Worm (Caenorhabditis elegans): Measurements from ENCODE around the gene C29F7.3.

The C29F7.3 gene

ce11 chrX:13442446-13442845, 22.7 kb upstream of the C29F7.3 start:
- peak; percentile 47 for TF ChIP-seq hlh-11 (tag; optimal IDR thresholded peaks at IDR 0.05)
- TF ChIP-seq D1046.2 (GFP tag; IDR thresholded peaks at IDR 0.05), result 0 out of 2 replicates have a peak, but pooled peaks have one; percentile 69
- no peak for TF ChIP-seq ceh-32 (tag; optimal IDR thresholded peaks at IDR 0.05; ENCODE audit: poor library complexity)
- TF ChIP-seq lin-13 (GFP tag; optimal IDR thresholded peaks at IDR 0.05), result peak; percentile 25
- TF ChIP-seq tag-97 (GFP tag; IDR thresholded peaks at IDR 0.05), result no peak
- no peak for TF ChIP-seq unc-130 (GFP tag; optimal IDR thresholded peaks at IDR 0.05)
- peak; percentile 27; the same call in 1 of the 2 replicates for TF ChIP-seq php-3 (GFP tag; IDR thresholded peaks at IDR 0.05)
- peak; percentile 42; the same call in 1 of the 2 replicates for TF ChIP-seq F26F4.8 (GFP tag; conservative IDR thresholded peaks at IDR 0.05)
- TF ChIP-seq egl-43 (GFP tag; IDR thresholded peaks at IDR 0.05), result peak; percentile 83
- peak; percentile 66 for TF ChIP-seq F37D6.2 (tag; optimal IDR thresholded peaks at IDR 0.05)
- TF ChIP-seq F44E2.7 (GFP tag; IDR thresholded peaks at IDR 0.05), result no peak
- peak; percentile 56 for TF ChIP-seq nhr-102 (tag; optimal IDR thresholded peaks at IDR 0.05)
- TF ChIP-seq rbr-2 (tag; optimal IDR thresholded peaks at IDR 0.05), result peak; percentile 74
- no peak for TF ChIP-seq unc-39 (tag; optimal IDR thresholded peaks at IDR 0.05)
- peak; percentile 32 for TF ChIP-seq fkh-10 (GFP tag; optimal IDR thresholded peaks at IDR 0.05)
- no peak for TF ChIP-seq lin-1 (GFP tag; IDR thresholded peaks at IDR 0.05)
- peak; percentile 5 for TF ChIP-seq dpl-1 (GFP tag; optimal IDR thresholded peaks at IDR 0.05)
- no peak for TF ChIP-seq nhr-10 (tag; optimal IDR thresholded peaks at IDR 0.05)
- TF ChIP-seq ceh-28 (tag; optimal IDR thresholded peaks at IDR 0.05), result no peak
- TF ChIP-seq ztf-7 (tag; optimal IDR thresholded peaks at IDR 0.05), result peak; percentile 51
- no peak for TF ChIP-seq lin-39 (tag; optimal IDR thresholded peaks at IDR 0.05)
- TF ChIP-seq spr-3 (GFP tag; optimal IDR thresholded peaks at IDR 0.05), result no peak
- TF ChIP-seq F49E8.2 (tag; optimal IDR thresholded peaks at IDR 0.05; ENCODE audit: borderline replicate concordance), result no peak
- no peak for TF ChIP-seq zfp-2 (tag; optimal IDR thresholded peaks at IDR 0.05)
- peak; percentile 16 for TF ChIP-seq nhr-6 (tag; optimal IDR thresholded peaks at IDR 0.05)
- 0 out of 2 replicates have a peak, but pooled peaks have one; percentile 63 for TF ChIP-seq Y105C5A.15 (GFP tag; IDR thresholded peaks at IDR 0.05)
- no peak for TF ChIP-seq skn-1 (tag; optimal IDR thresholded peaks at IDR 0.05)
- 0 out of 2 replicates have a peak, but pooled peaks have one; percentile 67 for TF ChIP-seq nhr-42 (GFP tag; IDR thresholded peaks at IDR 0.05)
- peak; percentile 56; the same call in 1 of the 2 replicates for TF ChIP-seq lin-38 (GFP tag; IDR thresholded peaks at IDR 0.05)
- TF ChIP-seq lim-7 (GFP tag; IDR thresholded peaks at IDR 0.05), result peak; percentile 63
- no peak for TF ChIP-seq duxl-1 (tag; optimal IDR thresholded peaks at IDR 0.05; ENCODE audit: poor library complexity)
- peak; percentile 74 for TF ChIP-seq T26A8.4 (GFP tag; IDR thresholded peaks at IDR 0.05)
- no peak for TF ChIP-seq nhr-237 (tag; optimal IDR thresholded peaks at IDR 0.05)
- TF ChIP-seq Y5F2A.4 (GFP tag; optimal IDR thresholded peaks at IDR 0.05), result no peak
- no peak for TF ChIP-seq ceh-62 (tag; optimal IDR thresholded peaks at IDR 0.05)
- peak; percentile 81 for TF ChIP-seq snpc-1.2 (GFP tag; IDR thresholded peaks at IDR 0.05)
- TF ChIP-seq lir-3 (tag; optimal IDR thresholded peaks at IDR 0.05), result no peak
- TF ChIP-seq arid-1 (GFP tag; conservative IDR thresholded peaks at IDR 0.05), result 0 out of 2 replicates have a peak, but pooled peaks have one; percentile 53
- no peak for TF ChIP-seq attf-4 (tag; optimal IDR thresholded peaks at IDR 0.05)
- TF ChIP-seq lin-15B (tag; optimal IDR thresholded peaks at IDR 0.05), result no peak
- peak; percentile 75 for TF ChIP-seq madf-9 (GFP tag; conservative IDR thresholded peaks at IDR 0.05)
- no peak for TF ChIP-seq aly-2 (tag; optimal IDR thresholded peaks at IDR 0.05)
- no peak for TF ChIP-seq ztf-11 (tag; optimal IDR thresholded peaks at IDR 0.05)
- TF ChIP-seq vab-7 (GFP tag; IDR thresholded peaks at IDR 0.05), result peak; percentile 77
- TF ChIP-seq daf-19 (GFP tag; conservative IDR thresholded peaks at IDR 0.05), result no peak
- TF ChIP-seq zag-1 (tag; optimal IDR thresholded peaks at IDR 0.05), result no peak
- TF ChIP-seq ces-1 (GFP tag; optimal IDR thresholded peaks at IDR 0.05), result no peak
- TF ChIP-seq jun-1 (tag; optimal IDR thresholded peaks at IDR 0.05), result peak; percentile 20
- no peak for TF ChIP-seq nhr-25 (tag; optimal IDR thresholded peaks at IDR 0.05; ENCODE audit: borderline replicate concordance, insufficient read depth)
- TF ChIP-seq gei-8 (GFP tag; optimal IDR thresholded peaks at IDR 0.05), result no peak
- TF ChIP-seq nhr-11 (tag; optimal IDR thresholded peaks at IDR 0.05), result no peak
- 0 out of 4 replicates have a peak, but pooled peaks of 1 of the 2 experiments have one; percentile 39 for TF ChIP-seq madf-5 (GFP tag; IDR thresholded peaks at IDR 0.05)

Measured in whole organism, L4 larva.